Fruit fly (Drosophila melanogaster) whole organism, larva: ENCODE results near the gene tefu.

Experiments used
- noc ChIP-seq: fragments of 200-800 bp; sonication (Bioruptor generic); optimal IDR thresholded peaks from 3 replicates; lab custom pipeline; 2019; ENCODE audit warnings: missing biosample characterization, mild to moderate bottlenecking, missing genetic modification characterization, moderate library complexity

tefu gene

dm6 chr3R:15230285-15230684 lies 11.8 kb downstream of the tefu start, which contains the start of gene CG34316:
Gene CG34316, plus strand, starts transcription at chr3R:15230585.
- no peak for TF ChIP-seq noc

- peak; percentile 100 for TF ChIP-seq noc
These were observed 12.6 kb downstream of the tefu start, which contains the start of the genes Art3 and mRpS10 for dm6 chr3R:15229329-15229876. Gene Art3, minus strand, starts transcription at chr3R:15229408. Gene mRpS10, plus strand, starts transcription at chr3R:15229665.

dm6 chr3R:15225279-15225730 lies 16.7 kb downstream of the tefu start, which contains the start of the genes CG31344 and Caf1-55:
Gene CG31344, minus strand, starts transcription at chr3R:15225329.
Gene Caf1-55, plus strand, starts transcription at chr3R:15225576.
- no peak for TF ChIP-seq noc

dm6 chr3R:15222973-15223372 lies 19.1 kb downstream of the tefu start, which contains the start of gene Polr2G:
Gene Polr2G, minus strand, starts transcription at chr3R:15223180.
- TF ChIP-seq noc: no peak

dm6 chr3R:15218824-15219576 lies 23.0 kb downstream of the tefu start, which contains the start of the genes SIDL and CG12241:
Gene SIDL, minus strand, starts transcription at chr3R:15218874.
Gene CG12241, plus strand, starts transcription at chr3R:15219256.
- TF ChIP-seq noc: peak; percentile 73

dm6 chr3R:15213362-15213989 lies 28.6 kb downstream of the tefu start, which contains the start of the genes CG6654 and CG4210:
Gene CG6654, minus strand, starts transcription at chr3R:15213658.
Gene CG4210, plus strand, starts transcription at chr3R:15213974.
- peak; percentile 57 for TF ChIP-seq noc

- peak; percentile 36 for TF ChIP-seq noc
These were observed 33.1 kb downstream of the tefu start, which contains the start of the genes Spn88Eb and Mau2 for dm6 chr3R:15208712-15209499. Gene Spn88Eb, minus strand, starts transcription at chr3R:15208762. Gene Mau2, plus strand, starts transcription at chr3R:15209204.

- TF ChIP-seq noc: no peak
These were observed 35.8 kb downstream of the tefu start, which contains the start of gene Spn88Ea for dm6 chr3R:15206273-15206672. Gene Spn88Ea, minus strand, starts transcription at chr3R:15206447.

dm6 chr3R:15205223-15205622 lies 36.8 kb downstream of the tefu start:
- TF ChIP-seq noc: no peak

- TF ChIP-seq noc: peak; percentile 82
These were observed 43.8 kb downstream of the tefu start for dm6 chr3R:15198052-15198793.

- TF ChIP-seq noc: no peak
These were observed 44.7 kb downstream of the tefu start for dm6 chr3R:15197373-15197772.

- peak; percentile 32 for TF ChIP-seq noc
These were observed 45.7 kb downstream of the tefu start, which contains the start of the genes Kpc1 and CG42542 for dm6 chr3R:15196134-15197034. Gene Kpc1, minus strand, starts transcription at chr3R:15196210. Gene CG42542, plus strand, starts transcription at chr3R:15196598.
